Fruit fly (Drosophila melanogaster): ENCODE data around the gene SH3PX1.
A peak's percentile ranks its signal among the peaks of the same experiment; 100 is the strongest.

SH3PX1 gene

dm6 chr3L:9744060-9744549 lies 30.5 kb upstream of the SH3PX1 start (continued):
- peak; percentile 77 for TF ChIP-seq CG3847 (GFP tag; IDR thresholded peaks at IDR 0.05)
- TF ChIP-seq CG6654 (GFP tag; optimal IDR thresholded peaks at IDR 0.05), result peak; percentile 85
- TF ChIP-seq yki (optimal IDR thresholded peaks at IDR 0.05), result no peak
- no peak for TF ChIP-seq CG42726 (GFP tag; IDR thresholded peaks at IDR 0.05; ENCODE audit: partially characterized antibody)
- peak; percentile 66 for TF ChIP-seq Myb (GFP tag; optimal IDR thresholded peaks at IDR 0.05)
- TF ChIP-seq CG10321 (GFP tag; IDR thresholded peaks at IDR 0.05), result peak; percentile 41; the same call in 1 of the 2 replicates
- TF ChIP-seq CG2202 (tag; optimal IDR thresholded peaks at IDR 0.05), result peak; percentile 21
- TF ChIP-seq Asciz (GFP tag; optimal IDR thresholded peaks at IDR 0.05), result peak; percentile 88
- peak; percentile 82 for TF ChIP-seq CG14667 (GFP tag; IDR thresholded peaks at IDR 0.05)
- no peak for TF ChIP-seq amos (GFP tag; IDR thresholded peaks at IDR 0.05; ENCODE audit: partially characterized antibody)
- peak; percentile 86 for TF ChIP-seq CG7372 (GFP tag; IDR thresholded peaks at IDR 0.05)
- peak; percentile 52 for TF ChIP-seq Lhr (GFP tag; optimal IDR thresholded peaks at IDR 0.05)
- peak; percentile 84 for TF ChIP-seq seq (GFP tag; IDR thresholded peaks at IDR 0.05)
- peak; percentile 96 for TF ChIP-seq CG18262 (tag; optimal IDR thresholded peaks at IDR 0.05)
- TF ChIP-seq Hr78 (GFP tag; optimal IDR thresholded peaks at IDR 0.05), result peak in 1 of 2 experiments; percentile 79
- TF ChIP-seq Ets65A (GFP tag), result peak; percentile 62
- peak; percentile 79 for TF ChIP-seq tio (GFP tag; optimal IDR thresholded peaks at IDR 0.05)
- peak; percentile 80 for TF ChIP-seq maf-S (GFP tag; optimal IDR thresholded peaks at IDR 0.05)
- peak; percentile 77 for TF ChIP-seq CG10366 (GFP tag; IDR thresholded peaks at IDR 0.05)
- peak; percentile 84 for TF ChIP-seq row (GFP tag; IDR thresholded peaks at IDR 0.05)
- TF ChIP-seq her (GFP tag; optimal IDR thresholded peaks at IDR 0.05), result peak; percentile 80
- TF ChIP-seq NC2β (GFP tag; optimal IDR thresholded peaks at IDR 0.05), result peak; percentile 60
- TF ChIP-seq CG8765 (GFP tag; IDR thresholded peaks at IDR 0.05), result peak; percentile 33; the same call in 1 of the 2 replicates
- peak; percentile 58 for TF ChIP-seq wek (GFP tag; optimal IDR thresholded peaks at IDR 0.05)
- no peak for TF ChIP-seq inv (GFP tag; IDR thresholded peaks at IDR 0.05; ENCODE audit: partially characterized antibody)
- peak; percentile 81 for TF ChIP-seq CG17186 (GFP tag; optimal IDR thresholded peaks at IDR 0.05)
- TF ChIP-seq CG31365 (tag; optimal IDR thresholded peaks at IDR 0.05), result peak; percentile 59
- TF ChIP-seq sd (tag; optimal IDR thresholded peaks at IDR 0.05), result peak; percentile 27
- peak; percentile 83 for TF ChIP-seq Fer3 (tag; optimal IDR thresholded peaks at IDR 0.05)
- TF ChIP-seq NK7.1 (GFP tag; optimal IDR thresholded peaks at IDR 0.05), result peak; percentile 91
- TF ChIP-seq Hand (GFP tag; optimal IDR thresholded peaks at IDR 0.05), result peak; percentile 42
- peak; percentile 75 for TF ChIP-seq Oaz (GFP tag; IDR thresholded peaks at IDR 0.05)
- peak; percentile 61 for TF ChIP-seq CG10274 (GFP tag; optimal IDR thresholded peaks at IDR 0.05)
- TF ChIP-seq CG1647 (GFP tag; optimal IDR thresholded peaks at IDR 0.05), result peak; percentile 80
- TF ChIP-seq Aef1 (GFP tag; IDR thresholded peaks at IDR 0.05), result peak; percentile 81
- peak; percentile 34 for TF ChIP-seq ac (GFP tag; optimal IDR thresholded peaks at IDR 0.05)
- peak; percentile 85 for TF ChIP-seq zfh1 (GFP tag; IDR thresholded peaks at IDR 0.05)
- peak; percentile 60 for TF ChIP-seq CG1602 (GFP tag; optimal IDR thresholded peaks at IDR 0.05)
- peak; percentile 79 for TF ChIP-seq fd64A (GFP tag; optimal IDR thresholded peaks at IDR 0.05)
- TF ChIP-seq CG11560 (tag; IDR thresholded peaks at IDR 0.05), result peak; percentile 65; the same call in 2 of the 3 replicates
- TF ChIP-seq CG14014 (GFP tag; IDR thresholded peaks at IDR 0.05), result peak; percentile 78
- TF ChIP-seq wor (GFP tag; IDR thresholded peaks at IDR 0.05), result peak; percentile 65
- TF ChIP-seq CG7786 (GFP tag; optimal IDR thresholded peaks at IDR 0.05), result peak; percentile 41
- TF ChIP-seq cad (GFP tag; optimal IDR thresholded peaks at IDR 0.05), result no peak
- peak; percentile 86 for TF ChIP-seq Nf-YC (tag; optimal IDR thresholded peaks at IDR 0.05)
- peak; percentile 86 for TF ChIP-seq sob (GFP tag; IDR thresholded peaks at IDR 0.05)
- TF ChIP-seq Hr39 (optimal IDR thresholded peaks at IDR 0.05), result no peak
- peak; percentile 40 for TF ChIP-seq emc (GFP tag; optimal IDR thresholded peaks at IDR 0.05)
- peak; percentile 75 for TF ChIP-seq chn (GFP tag; optimal IDR thresholded peaks at IDR 0.05)
- peak; percentile 27 for TF ChIP-seq CG3163 (GFP tag; optimal IDR thresholded peaks at IDR 0.05)
- TF ChIP-seq Usf (GFP tag; optimal IDR thresholded peaks at IDR 0.05), result peak; percentile 25
- TF ChIP-seq z (GFP tag; IDR thresholded peaks at IDR 0.05), result peak; percentile 89

Data from whole organism, embryonic.